Fruit fly (Drosophila melanogaster) S2 (cell line): ENCODE data around the gene CG2955.

Experiments used
- CG8478 ChIP-seq: fragments of >200 bp; optimal IDR thresholded peaks from 2 replicates; lab custom pipeline; 2018
- CTCF ChIP-seq, 2 experiments: fragments of >200 bp; optimal IDR thresholded peaks; 2 replicates each; lab custom pipeline; 2018

DNA sequence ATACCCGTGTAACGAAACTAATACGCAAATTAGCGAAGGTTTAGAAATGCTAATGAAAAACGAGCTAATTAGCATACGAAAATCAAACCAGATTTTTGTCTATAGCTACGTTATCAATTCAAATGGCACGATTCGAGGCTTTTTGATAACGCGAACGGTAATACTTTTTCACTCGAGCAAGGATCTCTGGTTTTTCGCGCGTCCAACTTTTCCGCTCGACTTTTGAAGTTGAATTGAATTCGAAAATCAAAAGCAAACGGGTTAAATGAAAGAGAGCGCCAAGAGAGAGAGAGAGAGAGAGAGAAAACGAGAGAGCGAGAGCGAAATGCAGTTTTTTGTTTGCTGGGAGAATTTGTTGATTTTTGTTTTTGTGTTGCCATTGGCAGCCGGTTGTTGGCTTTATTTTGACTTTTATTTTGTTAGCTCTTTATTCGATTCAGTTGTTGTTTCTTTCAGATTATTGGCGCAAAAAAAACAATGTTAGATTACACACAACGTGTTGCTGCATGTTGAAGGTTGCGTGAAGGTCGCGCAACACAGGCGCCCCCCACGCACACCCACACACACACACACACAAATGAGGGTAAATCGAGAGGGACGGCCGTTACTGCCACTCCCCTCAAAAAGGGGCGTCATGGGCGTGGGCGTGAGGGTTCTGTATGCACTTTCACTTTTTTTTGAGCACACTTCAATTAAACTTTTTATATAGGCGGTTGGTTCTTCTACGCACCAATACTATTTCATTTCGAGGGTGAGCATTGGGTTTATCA, 48.2 kb downstream of the CG2955 start:
- TF ChIP-seq CTCF (optimal IDR thresholded peaks at IDR 0.05; lab: Kevin White, UChicago) (no peak), CG8478 (lab: Kevin White, UChicago) (no peak)
